Fruit fly (Drosophila melanogaster) whole organism, embryonic: Measurements from ENCODE around the gene CG12362.

ENCODE experiments used
- Blimp-1 ChIP-seq: fragments of 200-800 bp; sonication (Bioruptor generic); optimal IDR thresholded peaks from 3 replicates; lab custom pipeline; 2018; ENCODE audit warnings: missing biosample characterization, missing genetic modification characterization, mild to moderate bottlenecking, moderate library complexity, missing genetic modification reagents
- C15 ChIP-seq: fragments of 200-800 bp; sonication (Bioruptor generic); IDR thresholded peaks from 3 replicates; pipeline ENCODE4 v1.3.6; 2022; ENCODE audit warnings: missing biosample characterization, missing genetic modification characterization
- CG10209 ChIP-seq: fragments of 200-800 bp; sonication (Bioruptor generic); optimal IDR thresholded peaks from 3 replicates; lab custom pipeline; 2017; ENCODE audit warnings: missing biosample characterization, mild to moderate bottlenecking, missing genetic modification characterization, missing genetic modification reagents
- CG10431 ChIP-seq: fragments of 200-800 bp; sonication (Bioruptor generic); optimal IDR thresholded peaks from 3 replicates; lab custom pipeline; 2018; ENCODE audit warnings: missing biosample characterization, mild to moderate bottlenecking, missing genetic modification characterization
- CG11504 ChIP-seq: fragments of 200-800 bp; sonication (Bioruptor generic); optimal IDR thresholded peaks from 3 replicates; lab custom pipeline; 2019; ENCODE audit warnings: missing biosample characterization, mild to moderate bottlenecking, missing genetic modification characterization, moderate library complexity
- CG12104 ChIP-seq: fragments of 200-800 bp; sonication (Bioruptor generic); optimal IDR thresholded peaks from 3 replicates; lab custom pipeline; 2016; ENCODE audit warnings: missing biosample characterization, missing genetic modification characterization
- CG12769 ChIP-seq: fragments of 200-800 bp; sonication (Bioruptor generic); optimal IDR thresholded peaks from 2 replicates; lab custom pipeline; 2019; ENCODE audit warnings: missing biosample characterization, mild to moderate bottlenecking, missing genetic modification characterization, moderate library complexity
- CG1603 ChIP-seq: fragments of 200-800 bp; sonication (Bioruptor generic); optimal IDR thresholded peaks from 2 replicates; lab custom pipeline; 2019; ENCODE audit warnings: missing biosample characterization, mild to moderate bottlenecking, missing genetic modification characterization, moderate library complexity
- CG17328 ChIP-seq: fragments of 200-800 bp; sonication (Bioruptor generic); IDR thresholded peaks from 2 replicates; pipeline ENCODE4 v1.3.6; 2022; ENCODE audit warnings: missing biosample characterization, missing genetic modification characterization
- CG17568 ChIP-seq: fragments of 200-800 bp; sonication (Bioruptor generic); optimal IDR thresholded peaks from 2 replicates; lab custom pipeline; 2018; ENCODE audit warnings: missing biosample characterization, mild to moderate bottlenecking, missing genetic modification characterization, moderate library complexity
- CG18619 ChIP-seq: fragments of 200-800 bp; sonication (Bioruptor generic); optimal IDR thresholded peaks from 3 replicates; lab custom pipeline; 2017; ENCODE audit warnings: missing biosample characterization, mild to moderate bottlenecking, missing genetic modification characterization
- CG2199 ChIP-seq: fragments of 200-800 bp; sonication (Bioruptor generic); IDR thresholded peaks from 3 replicates; pipeline ENCODE4 v1.3.6; 2022; ENCODE audit warnings: missing biosample characterization, missing genetic modification characterization
- CG2712 ChIP-seq: fragments of 200-800 bp; optimal IDR thresholded peaks from 3 replicates; lab custom pipeline; 2019; ENCODE audit warnings: missing biosample characterization, mild to moderate bottlenecking, missing genetic modification characterization, moderate library complexity
- CG32532 ChIP-seq: fragments of 200-800 bp; sonication (Bioruptor generic); IDR thresholded peaks from 2 replicates; pipeline ENCODE4 v1.3.6; 2022; ENCODE audit warnings: missing biosample characterization, missing genetic modification characterization
- CG5953 ChIP-seq: fragments of 200-800 bp; sonication (Bioruptor generic); IDR thresholded peaks from 2 replicates; pipeline ENCODE4 v1.3.6; 2022; ENCODE audit warnings: missing biosample characterization, missing genetic modification characterization
- CG8089 ChIP-seq: fragments of 200-800 bp; sonication (Bioruptor generic); optimal IDR thresholded peaks from 3 replicates; lab custom pipeline; 2016; ENCODE audit warnings: missing biosample characterization, missing genetic modification characterization
- CG8281 ChIP-seq: fragments of 200-800 bp; sonication (Bioruptor generic); optimal IDR thresholded peaks from 2 replicates; lab custom pipeline; 2018; ENCODE audit warnings: missing biosample characterization, mild to moderate bottlenecking, missing genetic modification characterization, moderate library complexity
- CG9932 ChIP-seq: fragments of 200-800 bp; sonication (Bioruptor generic); IDR thresholded peaks from 2 replicates; pipeline ENCODE4 v1.3.6; 2022; ENCODE audit warnings: missing biosample characterization, missing genetic modification characterization
- Drgx ChIP-seq: fragments of 200-800 bp; sonication (Bioruptor generic); IDR thresholded peaks from 2 replicates; pipeline ENCODE4 v1.3.6; 2022; ENCODE audit warnings: missing biosample characterization, missing genetic modification characterization
- Ets65A ChIP-seq: fragments of 200-800 bp; sonication (Bioruptor generic); peaks from one replicate; lab custom pipeline; 2016; ENCODE audit warnings: missing biosample characterization, missing genetic modification characterization
- Gsc ChIP-seq: fragments of 200-800 bp; sonication (Bioruptor generic); IDR thresholded peaks from 2 replicates; pipeline ENCODE4 v1.3.6; 2022; ENCODE audit warnings: missing biosample characterization, missing genetic modification characterization
- Hr78 ChIP-seq, 2 experiments: fragments of 200-800 bp in 1 of 2; fragments of >200 bp in 1 of 2; sonication (Bioruptor generic) in 1 of 2; optimal IDR thresholded peaks; 2 replicates each; lab custom pipeline; 2017 to 2019; ENCODE audit warnings: missing biosample characterization in 2 of 2, missing genetic modification characterization in 2 of 2, mild to moderate bottlenecking in 1 of 2, moderate library complexity in 1 of 2
- Max ChIP-seq: fragments of 200-800 bp; sonication (Bioruptor generic); optimal IDR thresholded peaks from 2 replicates; lab custom pipeline; 2016; ENCODE audit warnings: missing biosample characterization, mild to moderate bottlenecking, missing genetic modification characterization
- PHDP ChIP-seq: fragments of 200-800 bp; sonication (Bioruptor generic); optimal IDR thresholded peaks from 3 replicates; lab custom pipeline; 2018; ENCODE audit warnings: missing biosample characterization, mild to moderate bottlenecking, missing genetic modification characterization, moderate library complexity
- Side ChIP-seq: fragments of 200-800 bp; sonication (Bioruptor generic); optimal IDR thresholded peaks from 2 replicates; lab custom pipeline; 2016; ENCODE audit warnings: missing biosample characterization, missing genetic modification characterization
- Xrp1 ChIP-seq: fragments of 200-800 bp; sonication (Bioruptor generic); IDR thresholded peaks from 2 replicates; pipeline ENCODE4 v1.3.6; 2022; ENCODE audit warnings: missing biosample characterization, missing genetic modification characterization
- ara ChIP-seq: fragments of 200-800 bp; sonication (Bioruptor generic); IDR thresholded peaks from 2 replicates; pipeline ENCODE4 v1.3.6; 2022; ENCODE audit warnings: missing biosample characterization, missing genetic modification characterization
- cas ChIP-seq: fragments of 200-800 bp; sonication (Bioruptor generic); IDR thresholded peaks from 2 replicates; pipeline ENCODE4 v1.3.6; 2022; ENCODE audit warnings: missing biosample characterization, missing genetic modification characterization
- chif ChIP-seq, 2 experiments: fragments of 200-800 bp; sonication (Bioruptor generic); optimal IDR thresholded peaks; 3 replicates each; lab custom pipeline; 2016; ENCODE audit warnings: missing biosample characterization in 2 of 2, missing genetic modification characterization in 2 of 2
- chinmo ChIP-seq: fragments of 200-800 bp; sonication (Bioruptor generic); IDR thresholded peaks from 4 replicates; pipeline ENCODE4 v1.3.6; 2022; ENCODE audit warnings: missing biosample characterization, missing genetic modification characterization; ENCODE audit not compliant: partially characterized antibody
- corto ChIP-seq: fragments of 200-800 bp; sonication (Bioruptor generic); optimal IDR thresholded peaks from 2 replicates; lab custom pipeline; 2016; ENCODE audit warnings: missing biosample characterization, mild to moderate bottlenecking, missing genetic modification characterization, moderate library complexity
- dmrt11E ChIP-seq: fragments of 200-800 bp; sonication (Bioruptor generic); optimal IDR thresholded peaks from 3 replicates; lab custom pipeline; 2018; ENCODE audit warnings: missing biosample characterization, mild to moderate bottlenecking, missing genetic modification characterization, moderate library complexity
- ftz-f1 ChIP-seq: fragments of 200-800 bp; sonication (Bioruptor generic); optimal IDR thresholded peaks from 2 replicates; lab custom pipeline; 2016; ENCODE audit warnings: missing biosample characterization, missing genetic modification characterization
- gce ChIP-seq: fragments of 200-800 bp; sonication (Bioruptor generic); IDR thresholded peaks from 3 replicates; pipeline ENCODE4 v1.3.6; 2022; ENCODE audit warnings: missing biosample characterization, missing genetic modification characterization
- gem ChIP-seq: fragments of 200-800 bp; sonication (Bioruptor generic); optimal IDR thresholded peaks from 2 replicates; lab custom pipeline; 2019; ENCODE audit warnings: missing biosample characterization, mild to moderate bottlenecking, missing genetic modification characterization, moderate library complexity
- grau ChIP-seq: fragments of 200-800 bp; optimal IDR thresholded peaks from 3 replicates; lab custom pipeline; 2019; ENCODE audit warnings: missing biosample characterization, mild to moderate bottlenecking, missing genetic modification characterization, moderate library complexity
- gro ChIP-seq: fragments of 200-800 bp; sonication (Bioruptor generic); optimal IDR thresholded peaks from 2 replicates; lab custom pipeline; 2016; ENCODE audit warnings: missing biosample characterization, missing genetic modification characterization
- hb ChIP-seq: fragments of 200-800 bp; sonication (Bioruptor generic); IDR thresholded peaks from 3 replicates; pipeline ENCODE4 v1.3.6; 2022; ENCODE audit warnings: missing biosample characterization, missing genetic modification characterization; ENCODE audit not compliant: partially characterized antibody
- mirr ChIP-seq: fragments of 200-800 bp; sonication (Bioruptor generic); optimal IDR thresholded peaks from 3 replicates; lab custom pipeline; 2018; ENCODE audit warnings: missing biosample characterization, mild to moderate bottlenecking, missing genetic modification characterization
- mld ChIP-seq: fragments of 200-800 bp; sonication (Bioruptor generic); IDR thresholded peaks from 3 replicates; pipeline ENCODE4 v1.3.6; 2022; ENCODE audit warnings: missing biosample characterization, missing genetic modification characterization; ENCODE audit not compliant: partially characterized antibody
- onecut ChIP-seq: fragments of 200-800 bp; sonication (Bioruptor generic); IDR thresholded peaks from 2 replicates; pipeline ENCODE4 v1.3.6; 2022; ENCODE audit warnings: missing biosample characterization, missing genetic modification characterization
- sens ChIP-seq: fragments of 200-800 bp; sonication (Bioruptor generic); peaks from one replicate; lab custom pipeline; 2016; ENCODE audit warnings: missing biosample characterization, missing genetic modification characterization
- sqz ChIP-seq: fragments of 200-800 bp; sonication (Bioruptor generic); optimal IDR thresholded peaks from 3 replicates; lab custom pipeline; 2018; ENCODE audit warnings: missing biosample characterization, mild to moderate bottlenecking, missing genetic modification characterization
- tin ChIP-seq: fragments of 200-800 bp; sonication (Bioruptor generic); optimal IDR thresholded peaks from 3 replicates; lab custom pipeline; 2016; ENCODE audit warnings: missing biosample characterization, missing genetic modification characterization
- unc-4 ChIP-seq: fragments of 200-800 bp; sonication (Bioruptor generic); IDR thresholded peaks from 2 replicates; pipeline ENCODE4 v1.3.6; 2022; ENCODE audit warnings: missing biosample characterization, missing genetic modification characterization; ENCODE audit not compliant: partially characterized antibody
- vfl ChIP-seq: fragments of 200-800 bp; sonication (Bioruptor generic); optimal IDR thresholded peaks from 2 replicates; lab custom pipeline; 2016; ENCODE audit warnings: missing biosample characterization, missing genetic modification characterization
- wor ChIP-seq: fragments of 200-800 bp; sonication (Bioruptor generic); IDR thresholded peaks from 2 replicates; pipeline ENCODE4 v1.3.6; 2022; ENCODE audit warnings: missing biosample characterization, missing genetic modification characterization
- zfh1 ChIP-seq: fragments of 200-800 bp; sonication (Bioruptor generic); IDR thresholded peaks from 3 replicates; pipeline ENCODE4 v1.3.6; 2022; ENCODE audit warnings: missing biosample characterization, missing genetic modification characterization

CG12362 gene

dm6 chr3L:10434005-10434404 lies 21.4 kb downstream of the CG12362 start, which contains the start of gene Ir67c (continued):
- TF ChIP-seq PHDP (tag; lab: Kevin White, UChicago) (no peak), CG2712 (tag; lab: Kevin White, UChicago) (peak; percentile 12), CG17328 (GFP tag; lab: Robert Waterston, UW) (peak; percentile 42; the same call in 1 of the 2 replicates), Ets65A (GFP tag; lab: Kevin White, UChicago) (peak; percentile 40), Gsc (GFP tag; lab: Robert Waterston, UW) (no peak), CG32532 (no peak), sens (peak; percentile 43), CG18619 (GFP tag; lab: Kevin White, UChicago) (no peak), tin (no peak), mld (no peak), CG9932 (no peak), CG5953 (GFP tag; lab: Robert Waterston, UW) (no peak), CG12104 (GFP tag; lab: Kevin White, UChicago) (no peak), chif (GFP tag; optimal IDR thresholded peaks at IDR 0.05; lab: Kevin White, UChicago) (no peak), ara (GFP tag; lab: Robert Waterston, UW) (peak; percentile 50; the same call in 1 of the 2 replicates), Max (no peak), Blimp-1 (peak; percentile 13), Side (GFP tag; lab: Kevin White, UChicago) (no peak), zfh1 (GFP tag; lab: Robert Waterston, UW) (0 out of 3 replicates have a peak, but pooled peaks have one; percentile 8), CG17568 (no peak), unc-4 (GFP tag; lab: Robert Waterston, UW) (no peak), CG1603 (peak; percentile 34), C15 (GFP tag; lab: Robert Waterston, UW) (no peak), CG11504 (peak; percentile 14), gem (peak; percentile 14), Xrp1 (GFP tag; lab: Robert Waterston, UW) (peak; percentile 44; the same call in 1 of the 2 replicates), gro (no peak)

dm6 chr3L:10439873-10440272 lies 27.3 kb downstream of the CG12362 start:
- TF ChIP-seq Drgx (GFP tag; lab: Robert Waterston, UW) (peak; percentile 11; the same call in 1 of the 2 replicates), CG11504 (peak; percentile 60), mirr (GFP tag; lab: Kevin White, UChicago) (no peak), CG8089 (no peak), CG10431 (GFP tag; lab: Kevin White, UChicago) (no peak), dmrt11E (tag; lab: Kevin White, UChicago) (no peak), vfl (GFP tag; lab: Kevin White, UChicago) (no peak), grau (tag; lab: Kevin White, UChicago) (peak; percentile 28)

- TF ChIP-seq wor (GFP tag; lab: Robert Waterston, UW), result no peak
- peak; percentile 44; the same call in 1 of the 2 replicates for TF ChIP-seq Drgx (GFP tag; lab: Robert Waterston, UW)
- peak; percentile 57 for TF ChIP-seq CG11504
- no peak for TF ChIP-seq CG10209
- TF ChIP-seq, all 482 proteins: peak for 2
Observed at dm6 chr3L:10440488-10440887, 27.9 kb downstream of the CG12362 start.

- 0 out of 3 replicates have a peak, but pooled peaks have one; percentile 14 for TF ChIP-seq CG2199
- TF ChIP-seq onecut, result peak; percentile 44; the same call in 1 of the 2 replicates
- TF ChIP-seq chinmo (GFP tag; lab: Robert Waterston, UW), result 0 out of 4 replicates have a peak, but pooled peaks have one; percentile 44
- peak; percentile 7 for TF ChIP-seq ftz-f1 (GFP tag; lab: Kevin White, UChicago)
- no peak for TF ChIP-seq Hr78 (GFP tag; optimal IDR thresholded peaks at IDR 0.05; lab: Kevin White, UChicago)
- TF ChIP-seq CG12769 (tag; lab: Kevin White, UChicago), result peak; percentile 12
- no peak for TF ChIP-seq corto (GFP tag; lab: Kevin White, UChicago)
- 0 out of 3 replicates have a peak, but pooled peaks have one; percentile 10 for TF ChIP-seq gce
- peak; percentile 54 for TF ChIP-seq CG8281 (tag; lab: Kevin White, UChicago)
- peak; percentile 15 for TF ChIP-seq sqz (GFP tag; lab: Kevin White, UChicago)
- TF ChIP-seq hb (GFP tag; lab: Robert Waterston, UW), result no peak
- no peak for TF ChIP-seq cas (GFP tag; lab: Robert Waterston, UW)
Observed at dm6 chr3L:10442486-10442885, 29.9 kb downstream of the CG12362 start.
